Fruit fly (Drosophila melanogaster) whole organism, embryonic: ENCODE data around the gene ens.

Experiments
- BEAF-32 ChIP-seq: fragments of 200-800 bp; sonication (Bioruptor generic); optimal IDR thresholded peaks from 3 replicates; lab custom pipeline; 2017; ENCODE audit warnings: missing biosample characterization, missing genetic modification characterization, mild to moderate bottlenecking, moderate library complexity, missing genetic modification reagents
- Bteb2 ChIP-seq: fragments of 200-800 bp; sonication (Bioruptor generic); optimal IDR thresholded peaks from 2 replicates; lab custom pipeline; 2016; ENCODE audit warnings: missing biosample characterization, missing genetic modification characterization
- CG1024 ChIP-seq: fragments of 200-800 bp; sonication (Bioruptor generic); IDR thresholded peaks from 2 replicates; pipeline ENCODE4 v1.3.6; 2022; ENCODE audit warnings: missing biosample characterization, missing genetic modification characterization
- CG11456 ChIP-seq: fragments of 200-800 bp; sonication (Bioruptor generic); IDR thresholded peaks from 3 replicates; pipeline ENCODE4 v1.3.6; 2022; ENCODE audit warnings: missing biosample characterization, missing genetic modification characterization
- CG12391 ChIP-seq: fragments of 200-800 bp; sonication (Bioruptor generic); optimal IDR thresholded peaks from 3 replicates; lab custom pipeline; 2018; ENCODE audit warnings: missing biosample characterization, mild to moderate bottlenecking, missing genetic modification characterization, moderate library complexity
- CG13624 ChIP-seq: fragments of 200-800 bp; sonication (Bioruptor generic); optimal IDR thresholded peaks from 2 replicates; lab custom pipeline; 2016; ENCODE audit warnings: missing biosample characterization, missing genetic modification characterization
- CG14710 ChIP-seq: fragments of 200-800 bp; sonication (Bioruptor generic); optimal IDR thresholded peaks from 3 replicates; lab custom pipeline; 2019; ENCODE audit warnings: missing biosample characterization, mild to moderate bottlenecking, missing genetic modification characterization, moderate library complexity
- CG14965 ChIP-seq: fragments of 200-800 bp; sonication (Bioruptor generic); optimal IDR thresholded peaks from 2 replicates; lab custom pipeline; 2016; ENCODE audit warnings: missing biosample characterization, missing genetic modification characterization, borderline replicate concordance
- CG15601 ChIP-seq: fragments of 200-800 bp; sonication (Bioruptor generic); optimal IDR thresholded peaks from 3 replicates; lab custom pipeline; 2019; ENCODE audit warnings: missing biosample characterization, mild to moderate bottlenecking, missing genetic modification characterization, moderate library complexity
- CG17361 ChIP-seq: fragments of 200-800 bp; sonication (Bioruptor generic); IDR thresholded peaks from 3 replicates; pipeline ENCODE4 v1.3.6; 2022; ENCODE audit warnings: missing biosample characterization, missing genetic modification characterization
- CG2875 ChIP-seq: fragments of 200-800 bp; sonication (Bioruptor generic); optimal IDR thresholded peaks from 2 replicates; lab custom pipeline; 2017; ENCODE audit warnings: missing biosample characterization, mild to moderate bottlenecking, missing genetic modification characterization, missing genetic modification reagents
- CG31441 ChIP-seq: fragments of 200-800 bp; sonication (Bioruptor generic); IDR thresholded peaks from 2 replicates; pipeline ENCODE4 v1.3.6; 2022; ENCODE audit warnings: missing biosample characterization, missing genetic modification characterization
- CG32767 ChIP-seq: fragments of 200-800 bp; sonication (Bioruptor generic); IDR thresholded peaks from 2 replicates; pipeline ENCODE4 v1.3.6; 2022; ENCODE audit warnings: missing biosample characterization, missing genetic modification characterization
- CG3847 ChIP-seq: fragments of 200-800 bp; sonication (Bioruptor generic); IDR thresholded peaks from 2 replicates; pipeline ENCODE4 v1.3.6; 2022; ENCODE audit warnings: missing biosample characterization, missing genetic modification characterization
- CG3995 ChIP-seq: fragments of 200-800 bp; sonication (Bioruptor generic); optimal IDR thresholded peaks from 3 replicates; lab custom pipeline; 2016; ENCODE audit warnings: missing biosample characterization, missing genetic modification characterization
- CG4328 ChIP-seq: fragments of 200-800 bp; sonication (Bioruptor generic); optimal IDR thresholded peaks from 3 replicates; lab custom pipeline; 2017; ENCODE audit warnings: missing biosample characterization, missing genetic modification reagents, missing genetic modification characterization
- CG4707 ChIP-seq: fragments of 200-800 bp; sonication (Bioruptor generic); optimal IDR thresholded peaks from 2 replicates; lab custom pipeline; 2018; ENCODE audit warnings: missing biosample characterization, mild to moderate bottlenecking, missing genetic modification characterization, moderate library complexity
- CG7357 ChIP-seq: fragments of 200-800 bp; sonication (Bioruptor generic); IDR thresholded peaks from 3 replicates; pipeline ENCODE4 v1.3.6; 2022; ENCODE audit warnings: missing biosample characterization, missing genetic modification characterization
- CG7928 ChIP-seq: fragments of 200-800 bp; sonication (Bioruptor generic); optimal IDR thresholded peaks from 2 replicates; lab custom pipeline; 2017; ENCODE audit warnings: missing biosample characterization, mild to moderate bottlenecking, missing genetic modification characterization
- CG9797 ChIP-seq: fragments of 200-800 bp; sonication (Bioruptor generic); optimal IDR thresholded peaks from 3 replicates; lab custom pipeline; 2018; ENCODE audit warnings: missing biosample characterization, mild to moderate bottlenecking, missing genetic modification characterization
- CrebB ChIP-seq: fragments of 200-800 bp; sonication (Bioruptor generic); optimal IDR thresholded peaks from 3 replicates; lab custom pipeline; 2018; ENCODE audit warnings: missing biosample characterization, mild to moderate bottlenecking, missing genetic modification characterization
- Dll ChIP-seq: fragments of 200-800 bp; sonication (Bioruptor generic); IDR thresholded peaks from 4 replicates; pipeline ENCODE4 v1.3.6; 2022; ENCODE audit warnings: missing biosample characterization, missing genetic modification characterization; ENCODE audit not compliant: partially characterized antibody
- ERR ChIP-seq: fragments of 200-800 bp; sonication (Bioruptor generic); optimal IDR thresholded peaks from 2 replicates; lab custom pipeline; 2016; ENCODE audit warnings: missing biosample characterization, missing genetic modification characterization
- Mad ChIP-seq: fragments of 200-800 bp; sonication (Bioruptor generic); optimal IDR thresholded peaks from 2 replicates; lab custom pipeline; 2016; ENCODE audit warnings: missing biosample characterization, missing genetic modification characterization
- NFAT ChIP-seq: fragments of 200-800 bp; sonication (Bioruptor generic); IDR thresholded peaks from 2 replicates; pipeline ENCODE4 v1.3.6; 2022; ENCODE audit warnings: missing biosample characterization, missing genetic modification characterization
- Neu2 ChIP-seq: fragments of 200-800 bp; sonication (Bioruptor generic); optimal IDR thresholded peaks from 3 replicates; lab custom pipeline; 2016; ENCODE audit warnings: missing biosample characterization, missing genetic modification characterization, borderline replicate concordance
- NfI ChIP-seq: fragments of 200-800 bp; sonication (Bioruptor generic); optimal IDR thresholded peaks from 3 replicates; lab custom pipeline; 2018; ENCODE audit warnings: missing biosample characterization, mild to moderate bottlenecking, missing genetic modification characterization, moderate library complexity
- Oli ChIP-seq: fragments of 200-800 bp; sonication (Bioruptor generic); optimal IDR thresholded peaks from 2 replicates; lab custom pipeline; 2018; ENCODE audit warnings: missing biosample characterization, mild to moderate bottlenecking, missing genetic modification characterization, moderate library complexity
- PHDP ChIP-seq: fragments of 200-800 bp; sonication (Bioruptor generic); optimal IDR thresholded peaks from 3 replicates; lab custom pipeline; 2018; ENCODE audit warnings: missing biosample characterization, mild to moderate bottlenecking, missing genetic modification characterization, moderate library complexity
- Poxn ChIP-seq: fragments of 200-800 bp; sonication (Bioruptor generic); IDR thresholded peaks from 2 replicates; pipeline ENCODE4 v1.3.6; 2022; ENCODE audit warnings: missing biosample characterization, missing genetic modification characterization
- Rx ChIP-seq: fragments of 200-800 bp; sonication (Bioruptor generic); IDR thresholded peaks from 2 replicates; pipeline ENCODE4 v1.3.6; 2022; ENCODE audit warnings: missing biosample characterization, missing genetic modification characterization
- Sox102F ChIP-seq: fragments of 200-800 bp; sonication (Bioruptor generic); optimal IDR thresholded peaks from 2 replicates; lab custom pipeline; 2018; ENCODE audit warnings: missing biosample characterization, mild to moderate bottlenecking, missing genetic modification characterization, moderate library complexity
- Spps ChIP-seq: fragments of 200-800 bp; sonication (Bioruptor generic); optimal IDR thresholded peaks from 2 replicates; lab custom pipeline; 2018; ENCODE audit warnings: missing biosample characterization, mild to moderate bottlenecking, missing genetic modification characterization
- Sry-β ChIP-seq: fragments of 200-800 bp; sonication (Bioruptor generic); optimal IDR thresholded peaks from 2 replicates; lab custom pipeline; 2018; ENCODE audit warnings: missing biosample characterization, mild to moderate bottlenecking, missing genetic modification characterization, moderate library complexity
- crc ChIP-seq: fragments of 200-800 bp; sonication (Bioruptor generic); optimal IDR thresholded peaks from 2 replicates; lab custom pipeline; 2016; ENCODE audit warnings: missing biosample characterization, missing genetic modification characterization
- crp ChIP-seq, 2 experiments: fragments of 200-800 bp; sonication (Bioruptor generic); optimal IDR thresholded peaks; 2 replicates in 1 of 2; 3 replicates in 1 of 2; lab custom pipeline; 2017; ENCODE audit warnings: missing biosample characterization in 2 of 2, missing genetic modification characterization in 2 of 2, mild to moderate bottlenecking in 1 of 2, moderate library complexity in 1 of 2
- cwo ChIP-seq: fragments of 200-800 bp; sonication (Bioruptor generic); optimal IDR thresholded peaks from 3 replicates; lab custom pipeline; 2017; ENCODE audit warnings: missing biosample characterization, missing genetic modification characterization, mild to moderate bottlenecking, moderate library complexity, missing genetic modification reagents
- dm ChIP-seq: fragments of 200-800 bp; sonication (Bioruptor generic); optimal IDR thresholded peaks from 3 replicates; lab custom pipeline; 2016; ENCODE audit warnings: missing biosample characterization, missing genetic modification characterization
- fu2 ChIP-seq: fragments of 200-800 bp; sonication (Bioruptor generic); optimal IDR thresholded peaks from 2 replicates; lab custom pipeline; 2016; ENCODE audit warnings: missing biosample characterization, missing genetic modification characterization
- gcm ChIP-seq: fragments of 200-800 bp; sonication (Bioruptor generic); optimal IDR thresholded peaks from 2 replicates; lab custom pipeline; 2019; ENCODE audit warnings: missing biosample characterization, mild to moderate bottlenecking, missing genetic modification characterization, moderate library complexity
- ham ChIP-seq: fragments of 200-800 bp; sonication (Bioruptor generic); IDR thresholded peaks from 2 replicates; pipeline ENCODE4 v1.3.6; 2022; ENCODE audit warnings: missing biosample characterization, missing genetic modification characterization
- kni ChIP-seq: fragments of 200-800 bp; sonication (Bioruptor generic); optimal IDR thresholded peaks from 3 replicates; lab custom pipeline; 2017; ENCODE audit warnings: mild to moderate bottlenecking, missing biosample characterization, missing genetic modification reagents, missing genetic modification characterization
- mam ChIP-seq: fragments of 200-800 bp; sonication (Bioruptor generic); optimal IDR thresholded peaks from 3 replicates; lab custom pipeline; 2016; ENCODE audit warnings: missing biosample characterization, missing genetic modification characterization
- pzg ChIP-seq: fragments of 200-800 bp; sonication (Bioruptor generic); optimal IDR thresholded peaks from 3 replicates; lab custom pipeline; 2018; ENCODE audit warnings: missing biosample characterization, mild to moderate bottlenecking, missing genetic modification characterization, moderate library complexity
- ranshi ChIP-seq: fragments of 200-800 bp; sonication (Bioruptor generic); IDR thresholded peaks from 2 replicates; pipeline ENCODE4 v1.3.6; 2022; ENCODE audit warnings: missing biosample characterization, missing genetic modification characterization
- repo ChIP-seq: fragments of 200-800 bp; sonication (Bioruptor generic); optimal IDR thresholded peaks from 2 replicates; lab custom pipeline; 2016; ENCODE audit warnings: missing biosample characterization, missing genetic modification characterization
- ttk ChIP-seq: fragments of 200-800 bp; sonication (Bioruptor generic); IDR thresholded peaks from 2 replicates; pipeline ENCODE4 v2.1.2; 2022; ENCODE audit warnings: missing biosample characterization, missing genetic modification characterization
- zen ChIP-seq: fragments of 200-800 bp; sonication (Bioruptor generic); optimal IDR thresholded peaks from 3 replicates; lab custom pipeline; 2018; ENCODE audit warnings: missing biosample characterization, mild to moderate bottlenecking, missing genetic modification characterization, moderate library complexity
- zf30C ChIP-seq: fragments of 200-800 bp; sonication (Bioruptor generic); optimal IDR thresholded peaks from 3 replicates; lab custom pipeline; 2018; ENCODE audit warnings: missing biosample characterization, mild to moderate bottlenecking, missing genetic modification characterization

The ens gene

dm6 chr3L:4108072-4108843, 26.1 kb downstream of the ens start, which contains the start of gene Ack (continued):
- TF ChIP-seq PHDP (no peak), CG3847 (GFP tag; lab: Robert Waterston, UW) (no peak), CG2875 (GFP tag; lab: Kevin White, UChicago) (no peak), BEAF-32 (GFP tag; lab: Kevin White, UChicago) (peak; percentile 88), repo (GFP tag; lab: Kevin White, UChicago) (no peak), ranshi (peak; percentile 28; the same call in 1 of the 2 replicates), Poxn (GFP tag; lab: Robert Waterston, UW) (no peak), pzg (peak; percentile 64), CrebB (no peak), Spps (tag; lab: Kevin White, UChicago) (no peak), CG15601 (tag; lab: Kevin White, UChicago) (no peak), CG11456 (no peak), CG4328 (no peak), Sox102F (GFP tag; lab: Kevin White, UChicago) (no peak), CG9797 (peak; percentile 42), zf30C (GFP tag; lab: Kevin White, UChicago) (no peak), CG7357 (GFP tag; lab: Robert Waterston, UW) (no peak), CG1024 (no peak), CG7928 (no peak), fu2 (GFP tag; lab: Kevin White, UChicago) (no peak), CG32767 (GFP tag; lab: Robert Waterston, UW) (0 out of 2 replicates have a peak, but pooled peaks have one; percentile 34), Neu2 (GFP tag; lab: Kevin White, UChicago) (no peak), Oli (tag; lab: Kevin White, UChicago) (no peak), Dll (peak; percentile 90), NFAT (GFP tag; lab: Robert Waterston, UW) (no peak), ttk (GFP tag; lab: Robert Waterston, UW) (no peak), CG12391 (tag; lab: Kevin White, UChicago) (peak; percentile 25), crp (GFP tag; optimal IDR thresholded peaks at IDR 0.05; lab: Kevin White, UChicago) (peak; percentile 10 to 89), zen (no peak), Rx (GFP tag; lab: Robert Waterston, UW) (no peak), CG14965 (GFP tag; lab: Kevin White, UChicago) (no peak), CG17361 (GFP tag; lab: Robert Waterston, UW) (no peak), mam (GFP tag; lab: Kevin White, UChicago) (no peak), CG13624 (no peak), Sry-β (GFP tag; lab: Kevin White, UChicago) (no peak), CG3995 (no peak), crc (GFP tag; lab: Kevin White, UChicago) (no peak), CG14710 (peak; percentile 80), Mad (GFP tag; lab: Kevin White, UChicago) (no peak), ham (GFP tag; lab: Robert Waterston, UW) (no peak), ERR (no peak), CG31441 (no peak), dm (GFP tag; lab: Kevin White, UChicago) (no peak), kni (GFP tag; lab: Kevin White, UChicago) (peak; percentile 8), Bteb2 (GFP tag; lab: Kevin White, UChicago) (no peak), cwo (peak; percentile 61), gcm (GFP tag; lab: Kevin White, UChicago) (no peak), CG4707 (GFP tag; lab: Kevin White, UChicago) (no peak), NfI (GFP tag; lab: Kevin White, UChicago) (no peak)
